Worm (Caenorhabditis elegans) whole organism, early embryonic: Measurements from ENCODE around the gene T16A9.5.

Experiments
- F13C5.2 ChIP-seq: sonication (generic microtip); optimal IDR thresholded peaks from 2 replicates; lab custom pipeline; 2017; ENCODE audit warnings: mild to moderate bottlenecking, missing genetic modification characterization, inconsistent platforms, missing compliant biosample characterization
- aly-1 ChIP-seq: sonication (generic microtip); optimal IDR thresholded peaks from 2 replicates; lab custom pipeline; 2016; ENCODE audit warnings: missing genetic modification characterization, missing compliant biosample characterization
- ama-1 ChIP-seq: fragments of 150-350 bp; optimal IDR thresholded peaks from 2 replicates; lab custom pipeline; 2014
- ceh-13 ChIP-seq: fragments of 200-800 bp; sonication (Bioruptor generic); optimal IDR thresholded peaks from 2 replicates; lab custom pipeline; 2018; ENCODE audit warnings: mild to moderate bottlenecking, missing genetic modification characterization, missing compliant biosample characterization
- ets-7 ChIP-seq: sonication (generic microtip); optimal IDR thresholded peaks from 2 replicates; lab custom pipeline; 2016; ENCODE audit warnings: missing genotype, missing genetic modification characterization, missing compliant biosample characterization
- hmbx-1 ChIP-seq: sonication (generic microtip); optimal IDR thresholded peaks from 2 replicates; lab custom pipeline; 2016; ENCODE audit warnings: mild to moderate bottlenecking, missing genetic modification characterization, missing compliant biosample characterization
- hmg-4 ChIP-seq: fragments of 200-800 bp; sonication (Bioruptor generic); optimal IDR thresholded peaks from 2 replicates; lab custom pipeline; 2018; ENCODE audit warnings: mild to moderate bottlenecking, missing genetic modification characterization, missing compliant biosample characterization
- hnd-1 ChIP-seq: sonication (generic microtip); optimal IDR thresholded peaks from 2 replicates; lab custom pipeline; 2016; ENCODE audit warnings: missing genetic modification characterization, missing compliant biosample characterization
- pes-1 ChIP-seq: fragments of 200-800 bp; sonication (Bioruptor generic); IDR thresholded peaks from 2 replicates; pipeline ENCODE4 v1.3.6; 2022; ENCODE audit warnings: missing genetic modification reagents, missing genetic modification characterization, missing compliant biosample characterization
- scrt-1 ChIP-seq: fragments of 200-800 bp; sonication (Bioruptor generic); IDR thresholded peaks from 2 replicates; pipeline ENCODE4 v1.3.6; 2022; ENCODE audit warnings: missing genetic modification characterization, missing compliant biosample characterization
- sea-1 ChIP-seq: fragments of 200-800 bp; sonication (Bioruptor generic); conservative IDR thresholded peaks from 2 replicates; pipeline ENCODE4 v1.3.6; 2022; ENCODE audit warnings: missing genetic modification characterization, missing compliant biosample characterization
- tbx-11 ChIP-seq: fragments of 200-800 bp; sonication (Bioruptor generic); IDR thresholded peaks from 2 replicates; pipeline ENCODE4 v1.3.6; 2022; ENCODE audit warnings: missing genetic modification characterization, missing compliant biosample characterization
- tbx-37 ChIP-seq: fragments of 200-800 bp; sonication (Bioruptor generic); conservative IDR thresholded peaks from 2 replicates; pipeline ENCODE4 v1.3.6; 2022; ENCODE audit warnings: missing genetic modification reagents, missing genetic modification characterization, missing compliant biosample characterization
- tra-4 ChIP-seq: sonication (generic microtip); optimal IDR thresholded peaks from 2 replicates; lab custom pipeline; 2017; ENCODE audit warnings: missing genetic modification characterization, missing compliant biosample characterization

- TF ChIP-seq hmg-4 (no peak), ama-1 (lab: Kevin White, UChicago) (no peak), aly-1 (tag; lab: Kevin White, UChicago) (no peak), tra-4 (tag; lab: Kevin White, UChicago) (no peak), tbx-37 (GFP tag; lab: Robert Waterston, UW) (no peak), hnd-1 (tag; lab: Kevin White, UChicago) (no peak), scrt-1 (GFP tag; lab: Robert Waterston, UW) (no peak), pes-1 (no peak), sea-1 (GFP tag; lab: Robert Waterston, UW) (no peak), tbx-11 (GFP tag; lab: Robert Waterston, UW) (no peak), ets-7 (tag; lab: Kevin White, UChicago) (no peak), ceh-13 (GFP tag; lab: Kevin White, UChicago) (no peak), hmbx-1 (tag; lab: Kevin White, UChicago) (no peak), F13C5.2 (no peak)
Observed at ce11 chrV:14243904-14244303, 28.9 kb upstream of the T16A9.5 start, which contains the start of gene sre-7.
